Fruit fly (Drosophila melanogaster): ENCODE results near the gene CG31441.
A peak's percentile ranks its signal among the peaks of the same experiment; 100 is the strongest.

The CG31441 gene

DNA sequence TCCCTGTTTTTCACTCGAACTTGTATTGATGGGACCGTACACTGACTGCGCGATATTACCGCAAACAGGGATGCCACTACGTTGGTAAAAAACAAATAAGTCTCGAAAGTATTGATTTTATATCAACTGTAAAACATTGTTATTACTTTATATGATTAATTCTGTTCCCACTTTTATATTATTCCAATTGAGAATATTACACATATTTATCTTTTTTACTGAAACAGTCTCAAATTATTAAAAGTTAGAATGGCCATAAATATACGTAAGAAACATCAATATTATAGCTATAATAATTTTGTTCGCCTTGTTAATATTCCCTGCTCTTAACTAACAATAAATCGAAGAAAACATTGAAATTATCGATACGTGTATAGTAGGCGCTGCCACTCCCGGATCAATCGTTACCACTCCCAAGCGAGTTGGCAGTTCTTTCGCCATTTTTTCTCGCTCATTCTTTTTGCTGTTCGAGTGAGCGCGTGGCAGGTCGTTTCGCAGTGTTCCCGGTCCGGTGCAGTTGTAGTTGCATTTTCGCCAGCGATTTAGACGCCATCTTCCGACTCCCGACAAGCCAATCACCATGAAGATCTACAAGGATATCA is 26.2 kb upstream of the CG31441 start, which contains the start of the genes SdhC and Tctp (continued):
- peak; percentile 39 for TF ChIP-seq HLH54F (GFP tag; optimal IDR thresholded peaks at IDR 0.05)
- TF ChIP-seq en (GFP tag; optimal IDR thresholded peaks at IDR 0.05), result no peak
- TF ChIP-seq slbo (GFP tag; IDR thresholded peaks at IDR 0.05), result peak; percentile 24; the same call in 1 of the 2 replicates
- TF ChIP-seq her (GFP tag; optimal IDR thresholded peaks at IDR 0.05), result no peak
- peak; percentile 60 for TF ChIP-seq CG11504 (tag; optimal IDR thresholded peaks at IDR 0.05)
- TF ChIP-seq Dref (GFP tag; IDR thresholded peaks at IDR 0.05), result peak; percentile 74
- peak; percentile 97 for TF ChIP-seq phol (tag; optimal IDR thresholded peaks at IDR 0.05)
- TF ChIP-seq vnd (GFP tag; IDR thresholded peaks at IDR 0.05; ENCODE audit: partially characterized antibody), result no peak
- peak; percentile 60 for TF ChIP-seq CG15514 (GFP tag; optimal IDR thresholded peaks at IDR 0.05)
- TF ChIP-seq CG14014 (GFP tag; IDR thresholded peaks at IDR 0.05), result no peak
- no peak for TF ChIP-seq CG16779 (GFP tag; IDR thresholded peaks at IDR 0.05)
- no peak for TF ChIP-seq CG11695 (GFP tag; IDR thresholded peaks at IDR 0.05)
- no peak for TF ChIP-seq sim (GFP tag; IDR thresholded peaks at IDR 0.05)
- TF ChIP-seq maf-S (GFP tag; optimal IDR thresholded peaks at IDR 0.05), result no peak
- TF ChIP-seq Optix (GFP tag; IDR thresholded peaks at IDR 0.05), result no peak
- no peak for TF ChIP-seq klu (GFP tag; IDR thresholded peaks at IDR 0.05)
- no peak for TF ChIP-seq h (optimal IDR thresholded peaks at IDR 0.05)
- TF ChIP-seq ind (GFP tag; optimal IDR thresholded peaks at IDR 0.05), result peak; percentile 37
- TF ChIP-seq CG14667 (GFP tag; IDR thresholded peaks at IDR 0.05), result no peak
- peak; percentile 12 for TF ChIP-seq CG10209 (GFP tag; optimal IDR thresholded peaks at IDR 0.05)
- peak; percentile 17 to 60 for TF ChIP-seq Hr51 (GFP tag; optimal IDR thresholded peaks at IDR 0.05)
- 0 out of 2 replicates have a peak, but pooled peaks have one; percentile 34 for TF ChIP-seq vvl (GFP tag; IDR thresholded peaks at IDR 0.05)
- TF ChIP-seq sd (tag; optimal IDR thresholded peaks at IDR 0.05), result no peak
- no peak for TF ChIP-seq Fer2 (tag; optimal IDR thresholded peaks at IDR 0.05)
- peak; percentile 79 for TF ChIP-seq CG10543 (GFP tag; optimal IDR thresholded peaks at IDR 0.05)
- TF ChIP-seq Drgx (GFP tag; IDR thresholded peaks at IDR 0.05), result 0 out of 2 replicates have a peak, but pooled peaks have one; percentile 7
- TF ChIP-seq sna (GFP tag; IDR thresholded peaks at IDR 0.05; ENCODE audit: partially characterized antibody), result 0 out of 2 replicates have a peak, but pooled peaks have one; percentile 4
- peak; percentile 28 for TF ChIP-seq CG8290 (GFP tag; optimal IDR thresholded peaks at IDR 0.05)
- TF ChIP-seq CG8290 (tag; optimal IDR thresholded peaks at IDR 0.05), result peak in 1 of 2 experiments; percentile 71
- TF ChIP-seq lov (optimal IDR thresholded peaks at IDR 0.05), result no peak
- TF ChIP-seq lov (GFP tag; IDR thresholded peaks at IDR 0.05), result no peak
- TF ChIP-seq Hey (tag; optimal IDR thresholded peaks at IDR 0.05), result no peak
- TF ChIP-seq CG7839 (tag; optimal IDR thresholded peaks at IDR 0.05), result peak; percentile 23
- no peak for TF ChIP-seq fd96Cb (tag; optimal IDR thresholded peaks at IDR 0.05)
- TF ChIP-seq sens (GFP tag), result peak; percentile 90
- TF ChIP-seq aop (GFP tag; IDR thresholded peaks at IDR 0.05), result no peak
- no peak for TF ChIP-seq Rx (GFP tag; IDR thresholded peaks at IDR 0.05)
- peak; percentile 5 for TF ChIP-seq CG3281 (GFP tag; optimal IDR thresholded peaks at IDR 0.05)
- TF ChIP-seq Gug (GFP tag; IDR thresholded peaks at IDR 0.05), result no peak; the same call in 3 of the 4 replicates
- no peak for TF ChIP-seq ttk (GFP tag; IDR thresholded peaks at IDR 0.05)
- TF ChIP-seq CG15479 (GFP tag; optimal IDR thresholded peaks at IDR 0.05), result no peak
- peak; percentile 2 for TF ChIP-seq CG5180 (GFP tag; optimal IDR thresholded peaks at IDR 0.05)
- TF ChIP-seq Side (GFP tag; optimal IDR thresholded peaks at IDR 0.05), result no peak
- TF ChIP-seq NC2β (GFP tag; optimal IDR thresholded peaks at IDR 0.05), result peak; percentile 30
- TF ChIP-seq CG32767 (GFP tag; IDR thresholded peaks at IDR 0.05), result no peak
- no peak for TF ChIP-seq CG7745 (tag; optimal IDR thresholded peaks at IDR 0.05)
- TF ChIP-seq CG12104 (GFP tag; optimal IDR thresholded peaks at IDR 0.05), result peak; percentile 40
- TF ChIP-seq CG18011 (GFP tag; optimal IDR thresholded peaks at IDR 0.05), result no peak
- no peak for TF ChIP-seq hth (optimal IDR thresholded peaks at IDR 0.05)
- peak; percentile 76 for TF ChIP-seq CG30403 (GFP tag; optimal IDR thresholded peaks at IDR 0.05)
- TF ChIP-seq Ravus (GFP tag; IDR thresholded peaks at IDR 0.05), result no peak
- peak; percentile 25; the same call in 1 of the 2 replicates for TF ChIP-seq inv (GFP tag; IDR thresholded peaks at IDR 0.05; ENCODE audit: partially characterized antibody)

Data from whole organism, embryonic.